Fruit fly (Drosophila melanogaster): Measurements from ENCODE around the gene CG13855.

Gene CG13855

dm6 chr3R:22447195-22447873 is 41.6 kb downstream of the CG13855 start, which contains the start of gene CG34288 (continued):
- TF ChIP-seq pita (GFP tag; optimal IDR thresholded peaks at IDR 0.05) (no peak), ewg (GFP tag; optimal IDR thresholded peaks at IDR 0.05) (no peak), Hmx (GFP tag; optimal IDR thresholded peaks at IDR 0.05) (no peak), Taf1 (GFP tag; IDR thresholded peaks at IDR 0.05) (peak; percentile 51; the same call in 1 of the 2 replicates), gro (GFP tag; optimal IDR thresholded peaks at IDR 0.05) (peak; percentile 76), CG9932 (GFP tag; IDR thresholded peaks at IDR 0.05) (peak; percentile 48), seq (GFP tag; IDR thresholded peaks at IDR 0.05) (no peak), CG7271 (tag; optimal IDR thresholded peaks at IDR 0.05) (no peak), ems (GFP tag; optimal IDR thresholded peaks at IDR 0.05) (no peak), mld (GFP tag; IDR thresholded peaks at IDR 0.05; ENCODE audit: partially characterized antibody) (no peak), fd96Cb (tag; optimal IDR thresholded peaks at IDR 0.05) (no peak), pnt (GFP tag; optimal IDR thresholded peaks at IDR 0.05) (no peak), CG13894 (tag; optimal IDR thresholded peaks at IDR 0.05) (no peak), CG7556 (GFP tag; optimal IDR thresholded peaks at IDR 0.05) (peak; percentile 51), zfh2 (GFP tag; optimal IDR thresholded peaks at IDR 0.05) (no peak), crc (GFP tag; optimal IDR thresholded peaks at IDR 0.05) (no peak), CG18262 (tag; optimal IDR thresholded peaks at IDR 0.05) (peak; percentile 40), CHES-1-like (GFP tag; optimal IDR thresholded peaks at IDR 0.05) (peak; percentile 28), chn (GFP tag; optimal IDR thresholded peaks at IDR 0.05) (no peak), CG4404 (GFP tag; IDR thresholded peaks at IDR 0.05) (no peak), br (optimal IDR thresholded peaks at IDR 0.05) (no peak), Opbp (GFP tag; IDR thresholded peaks at IDR 0.05; ENCODE audit: partially characterized antibody) (no peak), CG2875 (GFP tag; optimal IDR thresholded peaks at IDR 0.05) (no peak), NfI (GFP tag; optimal IDR thresholded peaks at IDR 0.05) (no peak), CG16779 (GFP tag; IDR thresholded peaks at IDR 0.05) (peak; percentile 80), H2.0 (GFP tag; IDR thresholded peaks at IDR 0.05) (peak; percentile 37; the same call in 1 of the 2 replicates), CrebB (tag; optimal IDR thresholded peaks at IDR 0.05) (no peak), CG15696 (tag; optimal IDR thresholded peaks at IDR 0.05) (no peak), CG15073 (GFP tag; optimal IDR thresholded peaks at IDR 0.05) (no peak), Mes4 (GFP tag; optimal IDR thresholded peaks at IDR 0.05) (no peak), C15 (GFP tag; IDR thresholded peaks at IDR 0.05) (peak; percentile 9; the same call in 1 of the 3 replicates), slbo (GFP tag; IDR thresholded peaks at IDR 0.05) (peak; percentile 82), Lhr (GFP tag; optimal IDR thresholded peaks at IDR 0.05) (no peak), croc (GFP tag; conservative IDR thresholded peaks at IDR 0.05) (no peak), pb (GFP tag; optimal IDR thresholded peaks at IDR 0.05) (peak; percentile 15), Tbp (GFP tag; optimal IDR thresholded peaks at IDR 0.05) (no peak), CG6813 (GFP tag; optimal IDR thresholded peaks at IDR 0.05) (no peak), CG11456 (GFP tag; IDR thresholded peaks at IDR 0.05) (peak; percentile 85), CG3281 (GFP tag; optimal IDR thresholded peaks at IDR 0.05) (no peak), D (optimal IDR thresholded peaks at IDR 0.05) (no peak), D (GFP tag; optimal IDR thresholded peaks at IDR 0.05) (no peak), CG34376 (GFP tag; optimal IDR thresholded peaks at IDR 0.05) (peak; percentile 89), CG14710 (tag; optimal IDR thresholded peaks at IDR 0.05) (no peak), lab (GFP tag; optimal IDR thresholded peaks at IDR 0.05) (peak; percentile 82), gfzf (GFP tag; optimal IDR thresholded peaks at IDR 0.05) (no peak), B-H2 (GFP tag; optimal IDR thresholded peaks at IDR 0.05) (no peak), CG6791 (GFP tag; IDR thresholded peaks at IDR 0.05; ENCODE audit: partially characterized antibody) (peak; percentile 25; the same call in 1 of the 3 replicates), trem (tag; optimal IDR thresholded peaks at IDR 0.05) (no peak), sc (optimal IDR thresholded peaks at IDR 0.05) (no peak), sc (GFP tag; optimal IDR thresholded peaks at IDR 0.05) (no peak), ci (GFP tag; IDR thresholded peaks at IDR 0.05) (peak; percentile 56; the same call in 2 of the 3 replicates)
